Fruit fly (Drosophila melanogaster): ENCODE measurements around the gene Mlc2.
A peak's percentile ranks its signal among the peaks of the same experiment; 100 is the strongest.

Gene Mlc2

dm6 chr3R:30175045-30175589, 766 bp upstream of the Mlc2 start:
- no peak for TF ChIP-seq CG8159 (tag; optimal IDR thresholded peaks at IDR 0.05)
- no peak for TF ChIP-seq CG10348 (GFP tag; IDR thresholded peaks at IDR 0.05)
- TF ChIP-seq Pif1B (GFP tag; optimal IDR thresholded peaks at IDR 0.05), result no peak
- no peak for TF ChIP-seq CG17806 (tag; optimal IDR thresholded peaks at IDR 0.05)
- no peak for TF ChIP-seq CG8301 (tag; optimal IDR thresholded peaks at IDR 0.05)
- no peak for TF ChIP-seq CG13204 (GFP tag; optimal IDR thresholded peaks at IDR 0.05)
- no peak for TF ChIP-seq D1 (tag; optimal IDR thresholded peaks at IDR 0.05)
- TF ChIP-seq gl (tag; optimal IDR thresholded peaks at IDR 0.05), result no peak
- TF ChIP-seq CG9948 (tag; optimal IDR thresholded peaks at IDR 0.05), result no peak
- TF ChIP-seq rn (GFP tag; IDR thresholded peaks at IDR 0.05), result no peak
- TF ChIP-seq CG34367 (tag; optimal IDR thresholded peaks at IDR 0.05), result no peak

- TF ChIP-seq Pif1A (GFP tag; optimal IDR thresholded peaks at IDR 0.05) (peak; percentile 86), CG4496 (GFP tag; IDR thresholded peaks at IDR 0.05) (peak; percentile 96), Snoo (tag; optimal IDR thresholded peaks at IDR 0.05) (peak; percentile 81), CG15710 (tag; optimal IDR thresholded peaks at IDR 0.05) (peak; percentile 70), rn (GFP tag; IDR thresholded peaks at IDR 0.05) (peak; percentile 91), CG10348 (GFP tag; IDR thresholded peaks at IDR 0.05) (peak; percentile 59), CG12605 (GFP tag; IDR thresholded peaks at IDR 0.05) (peak; percentile 90), gl (tag; optimal IDR thresholded peaks at IDR 0.05) (peak; percentile 21), CG8301 (tag; optimal IDR thresholded peaks at IDR 0.05) (peak; percentile 80), Pif1B (GFP tag; optimal IDR thresholded peaks at IDR 0.05) (peak; percentile 87), CG34367 (tag; optimal IDR thresholded peaks at IDR 0.05) (peak; percentile 67), CG13204 (GFP tag; optimal IDR thresholded peaks at IDR 0.05) (no peak), CG17806 (tag; optimal IDR thresholded peaks at IDR 0.05) (peak; percentile 73), CG8159 (tag; optimal IDR thresholded peaks at IDR 0.05) (peak; percentile 72), D1 (tag; optimal IDR thresholded peaks at IDR 0.05) (peak; percentile 13), CG32121 (GFP tag; IDR thresholded peaks at IDR 0.05) (peak; percentile 93), Ets98B (GFP tag; IDR thresholded peaks at IDR 0.05) (peak; percentile 95), fd96Ca (GFP tag; IDR thresholded peaks at IDR 0.05) (peak; percentile 92), EcR (GFP tag; optimal IDR thresholded peaks at IDR 0.05) (peak; percentile 27), CG9948 (tag; optimal IDR thresholded peaks at IDR 0.05) (peak; percentile 72), CG14655 (GFP tag; optimal IDR thresholded peaks at IDR 0.05) (peak; percentile 86)
These were observed 3.4 kb downstream of the Mlc2 start, which contains the start of gene Rsod for dm6 chr3R:30170671-30171667. Rsod (minus strand) TSS chr3R:30171207.

DNA sequence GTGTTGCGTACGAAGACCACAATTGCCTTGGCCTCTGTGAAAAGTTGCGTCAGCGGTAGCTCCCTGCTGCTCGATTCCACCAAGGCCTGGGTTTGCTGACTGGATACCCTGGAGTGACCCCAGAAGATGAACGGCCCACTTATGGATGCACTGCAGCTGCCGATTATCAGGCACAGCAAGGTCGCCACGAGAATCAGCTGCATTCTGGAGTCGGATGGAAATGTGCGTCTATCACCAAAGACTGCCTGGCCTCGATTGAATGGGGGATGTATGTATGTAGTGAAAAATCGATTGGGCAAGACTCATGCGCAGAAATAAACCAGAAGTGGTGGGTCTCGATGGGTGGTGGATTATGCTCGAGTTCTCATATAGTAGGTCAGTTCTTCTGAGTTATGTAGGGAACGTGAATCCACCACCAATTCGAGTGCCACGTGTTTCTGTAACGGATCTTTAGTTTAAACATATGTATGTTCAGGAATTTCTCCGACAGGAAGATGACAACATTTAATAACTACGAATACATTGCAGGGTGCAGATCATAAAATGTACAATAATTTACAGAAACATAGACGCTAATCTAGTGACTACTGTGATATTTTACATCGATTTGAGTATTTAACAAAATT, 8.1 kb downstream of the Mlc2 start, which contains the start of gene VhaAC45RP:
Gene VhaAC45RP (minus strand): TSS at position 261 of the 626 bp plus-strand sequence.
- no peak for TF ChIP-seq CG15710 (tag; optimal IDR thresholded peaks at IDR 0.05)
- no peak for TF ChIP-seq CG8301 (tag; optimal IDR thresholded peaks at IDR 0.05)
- no peak for TF ChIP-seq Pif1A (GFP tag; optimal IDR thresholded peaks at IDR 0.05)
- no peak for TF ChIP-seq Snoo (tag; optimal IDR thresholded peaks at IDR 0.05)
- no peak for TF ChIP-seq CG14655 (GFP tag; optimal IDR thresholded peaks at IDR 0.05)
- no peak for TF ChIP-seq CG10348 (GFP tag; IDR thresholded peaks at IDR 0.05)
- no peak for TF ChIP-seq EcR (GFP tag; optimal IDR thresholded peaks at IDR 0.05)
- no peak for TF ChIP-seq Pif1B (GFP tag; optimal IDR thresholded peaks at IDR 0.05)
- TF ChIP-seq CG17806 (tag; optimal IDR thresholded peaks at IDR 0.05), result no peak

- TF ChIP-seq Pif1B (GFP tag; optimal IDR thresholded peaks at IDR 0.05) (peak; percentile 57), D1 (tag; optimal IDR thresholded peaks at IDR 0.05) (no peak), CG12605 (GFP tag; IDR thresholded peaks at IDR 0.05) (peak; percentile 70), CG32121 (GFP tag; IDR thresholded peaks at IDR 0.05) (peak; percentile 92), CG8301 (tag; optimal IDR thresholded peaks at IDR 0.05) (peak; percentile 72), CG14655 (GFP tag; optimal IDR thresholded peaks at IDR 0.05) (peak; percentile 77), rn (GFP tag; IDR thresholded peaks at IDR 0.05) (peak; percentile 59; the same call in 1 of the 2 replicates), CG4496 (GFP tag; IDR thresholded peaks at IDR 0.05) (peak; percentile 88), CG15710 (tag; optimal IDR thresholded peaks at IDR 0.05) (no peak), Ets98B (GFP tag; IDR thresholded peaks at IDR 0.05) (peak; percentile 87), Pif1A (GFP tag; optimal IDR thresholded peaks at IDR 0.05) (peak; percentile 46), Snoo (tag; optimal IDR thresholded peaks at IDR 0.05) (peak; percentile 12), CG9948 (tag; optimal IDR thresholded peaks at IDR 0.05) (peak; percentile 5), CG34367 (tag; optimal IDR thresholded peaks at IDR 0.05) (no peak), fd96Ca (GFP tag; IDR thresholded peaks at IDR 0.05) (peak; percentile 85), CG17806 (tag; optimal IDR thresholded peaks at IDR 0.05) (peak; percentile 32)
These were observed 10.2 kb downstream of the Mlc2 start for dm6 chr3R:30164162-30164561.

dm6 chr3R:30163228-30163627, 11.1 kb downstream of the Mlc2 start:
- TF ChIP-seq CG32121 (GFP tag; IDR thresholded peaks at IDR 0.05), result no peak
- TF ChIP-seq CG14655 (GFP tag; optimal IDR thresholded peaks at IDR 0.05), result no peak
- no peak for TF ChIP-seq CG15710 (tag; optimal IDR thresholded peaks at IDR 0.05)
- TF ChIP-seq CG13204 (GFP tag; optimal IDR thresholded peaks at IDR 0.05), result no peak
- TF ChIP-seq Ets98B (GFP tag; IDR thresholded peaks at IDR 0.05), result peak; percentile 32; the same call in 1 of the 2 replicates
- no peak for TF ChIP-seq D1 (tag; optimal IDR thresholded peaks at IDR 0.05)

All from whole organism, pupa.